Fruit fly (Drosophila melanogaster) whole organism, embryonic: ENCODE results near the gene CG31183.

Experiments
- ATbp ChIP-seq: fragments of 200-800 bp; sonication (Bioruptor generic); optimal IDR thresholded peaks from 2 replicates; lab custom pipeline; 2017; ENCODE audit warnings: missing biosample characterization, mild to moderate bottlenecking, missing genetic modification characterization, missing genetic modification reagents
- Antp ChIP-seq: fragments of 200-800 bp; sonication (Bioruptor generic); optimal IDR thresholded peaks from 3 replicates; lab custom pipeline; 2016; ENCODE audit warnings: missing biosample characterization, missing genetic modification characterization
- CG10209 ChIP-seq: fragments of 200-800 bp; sonication (Bioruptor generic); optimal IDR thresholded peaks from 3 replicates; lab custom pipeline; 2017; ENCODE audit warnings: missing biosample characterization, mild to moderate bottlenecking, missing genetic modification characterization, missing genetic modification reagents
- CG10267 ChIP-seq: fragments of 200-800 bp; sonication (Bioruptor generic); optimal IDR thresholded peaks from 2 replicates; lab custom pipeline; 2018; ENCODE audit warnings: missing biosample characterization, mild to moderate bottlenecking, missing genetic modification characterization, moderate library complexity
- CG10565 ChIP-seq: fragments of 200-800 bp; sonication (Bioruptor generic); optimal IDR thresholded peaks from 3 replicates; lab custom pipeline; 2016; ENCODE audit warnings: missing biosample characterization, mild to moderate bottlenecking, missing genetic modification characterization
- CG11504 ChIP-seq: fragments of 200-800 bp; sonication (Bioruptor generic); optimal IDR thresholded peaks from 3 replicates; lab custom pipeline; 2019; ENCODE audit warnings: missing biosample characterization, mild to moderate bottlenecking, missing genetic modification characterization, moderate library complexity
- CG11696 ChIP-seq: fragments of 200-800 bp; sonication (Bioruptor generic); IDR thresholded peaks from 2 replicates; pipeline ENCODE4 v1.3.6; 2022; ENCODE audit warnings: missing biosample characterization, missing genetic modification characterization
- CG12071 ChIP-seq: fragments of 200-800 bp; sonication (Bioruptor generic); optimal IDR thresholded peaks from 3 replicates; lab custom pipeline; 2018; ENCODE audit warnings: missing biosample characterization, mild to moderate bottlenecking, missing genetic modification characterization
- CG12219 ChIP-seq: fragments of 200-800 bp; sonication (Bioruptor generic); optimal IDR thresholded peaks from 3 replicates; lab custom pipeline; 2018; ENCODE audit warnings: missing biosample characterization, mild to moderate bottlenecking, missing genetic modification characterization
- CG1233 ChIP-seq: fragments of 200-800 bp; sonication (Bioruptor generic); optimal IDR thresholded peaks from 4 replicates; lab custom pipeline; 2018; ENCODE audit warnings: missing biosample characterization, mild to moderate bottlenecking, missing genetic modification characterization
- CG14441 ChIP-seq: fragments of 200-800 bp; sonication (Bioruptor generic); IDR thresholded peaks from 2 replicates; pipeline ENCODE4 v1.3.6; 2022; ENCODE audit warnings: missing biosample characterization, missing genetic modification characterization
- CG15514 ChIP-seq: fragments of 200-800 bp; sonication (Bioruptor generic); optimal IDR thresholded peaks from 3 replicates; lab custom pipeline; 2017; ENCODE audit warnings: missing biosample characterization, missing genetic modification characterization, mild to moderate bottlenecking, moderate library complexity, missing genetic modification reagents
- CG17186 ChIP-seq: fragments of 200-800 bp; sonication (Bioruptor generic); optimal IDR thresholded peaks from 3 replicates; lab custom pipeline; 2017; ENCODE audit warnings: missing biosample characterization, missing genetic modification reagents, missing genetic modification characterization
- CG17328 ChIP-seq: fragments of 200-800 bp; sonication (Bioruptor generic); IDR thresholded peaks from 2 replicates; pipeline ENCODE4 v1.3.6; 2022; ENCODE audit warnings: missing biosample characterization, missing genetic modification characterization
- CG17568 ChIP-seq: fragments of 200-800 bp; sonication (Bioruptor generic); optimal IDR thresholded peaks from 2 replicates; lab custom pipeline; 2018; ENCODE audit warnings: missing biosample characterization, mild to moderate bottlenecking, missing genetic modification characterization, moderate library complexity
- CG18262 ChIP-seq: fragments of 200-800 bp; optimal IDR thresholded peaks from 3 replicates; lab custom pipeline; 2019; ENCODE audit warnings: missing biosample characterization, mild to moderate bottlenecking, missing genetic modification characterization, moderate library complexity
- CG30403 ChIP-seq: fragments of 200-800 bp; sonication (Bioruptor generic); optimal IDR thresholded peaks from 3 replicates; lab custom pipeline; 2016; ENCODE audit warnings: missing biosample characterization, missing genetic modification characterization
- CG3281 ChIP-seq: fragments of 200-800 bp; sonication (Bioruptor generic); optimal IDR thresholded peaks from 3 replicates; lab custom pipeline; 2017; ENCODE audit warnings: missing biosample characterization, mild to moderate bottlenecking, missing genetic modification characterization
- CG42726 ChIP-seq: fragments of 200-800 bp; sonication (Bioruptor generic); IDR thresholded peaks from 2 replicates; pipeline ENCODE4 v1.3.6; 2022; ENCODE audit warnings: missing biosample characterization, missing genetic modification characterization; ENCODE audit not compliant: partially characterized antibody
- CG4404 ChIP-seq: fragments of 200-800 bp; sonication (Bioruptor generic); IDR thresholded peaks from 2 replicates; pipeline ENCODE4 v1.3.6; 2022; ENCODE audit warnings: missing biosample characterization, missing genetic modification characterization
- CG7786 ChIP-seq: fragments of 200-800 bp; sonication (Bioruptor generic); optimal IDR thresholded peaks from 2 replicates; lab custom pipeline; 2016; ENCODE audit warnings: missing biosample characterization, missing genetic modification characterization
- CG8089 ChIP-seq: fragments of 200-800 bp; sonication (Bioruptor generic); optimal IDR thresholded peaks from 3 replicates; lab custom pipeline; 2016; ENCODE audit warnings: missing biosample characterization, missing genetic modification characterization
- CG8765 ChIP-seq: fragments of 200-800 bp; sonication (Bioruptor generic); IDR thresholded peaks from 2 replicates; pipeline ENCODE4 v1.3.6; 2022; ENCODE audit warnings: missing biosample characterization, missing genetic modification characterization
- CG9876 ChIP-seq: fragments of 200-800 bp; sonication (Bioruptor generic); optimal IDR thresholded peaks from 2 replicates; lab custom pipeline; 2016; ENCODE audit warnings: missing biosample characterization, missing genetic modification characterization
- CHES-1-like ChIP-seq: fragments of 200-800 bp; sonication (Bioruptor generic); optimal IDR thresholded peaks from 2 replicates; lab custom pipeline; 2016; ENCODE audit warnings: missing biosample characterization, missing genetic modification characterization
- Ets65A ChIP-seq: fragments of 200-800 bp; sonication (Bioruptor generic); peaks from one replicate; lab custom pipeline; 2016; ENCODE audit warnings: missing biosample characterization, missing genetic modification characterization
- Ets97D ChIP-seq: fragments of 200-800 bp; sonication (Bioruptor generic); optimal IDR thresholded peaks from 3 replicates; lab custom pipeline; 2016; ENCODE audit warnings: missing biosample characterization, missing genetic modification characterization
- Fer2 ChIP-seq: fragments of 200-800 bp; sonication (Bioruptor generic); optimal IDR thresholded peaks from 2 replicates; lab custom pipeline; 2018; ENCODE audit warnings: missing biosample characterization, mild to moderate bottlenecking, missing genetic modification characterization, moderate library complexity
- H15 ChIP-seq: fragments of 200-800 bp; sonication (Bioruptor generic); IDR thresholded peaks from 3 replicates; pipeline ENCODE4 v1.3.6; 2022; ENCODE audit warnings: missing biosample characterization, missing genetic modification characterization
- HLHmδ ChIP-seq: fragments of 200-800 bp; sonication (Bioruptor generic); optimal IDR thresholded peaks from 2 replicates; lab custom pipeline; 2018; ENCODE audit warnings: missing biosample characterization, mild to moderate bottlenecking, missing genetic modification characterization, moderate library complexity
- NC2α ChIP-seq: fragments of 200-800 bp; sonication (Bioruptor generic); optimal IDR thresholded peaks from 2 replicates; lab custom pipeline; 2016; ENCODE audit warnings: missing biosample characterization, missing genetic modification characterization
- Oaz ChIP-seq: fragments of 200-800 bp; sonication (Bioruptor generic); IDR thresholded peaks from 2 replicates; pipeline ENCODE4 v1.3.6; 2022; ENCODE audit warnings: missing biosample characterization, missing genetic modification characterization
- ap ChIP-seq: fragments of 200-800 bp; sonication (Bioruptor generic); IDR thresholded peaks from 2 replicates; pipeline ENCODE4 v1.3.6; 2022; ENCODE audit warnings: missing biosample characterization, missing genetic modification characterization
- corto ChIP-seq: fragments of 200-800 bp; sonication (Bioruptor generic); optimal IDR thresholded peaks from 2 replicates; lab custom pipeline; 2016; ENCODE audit warnings: missing biosample characterization, mild to moderate bottlenecking, missing genetic modification characterization, moderate library complexity
- da ChIP-seq: fragments of 200-800 bp; sonication (Bioruptor generic); optimal IDR thresholded peaks from 2 replicates; lab custom pipeline; 2016; ENCODE audit warnings: missing biosample characterization, missing genetic modification characterization
- danr ChIP-seq: fragments of 200-800 bp; sonication (Bioruptor generic); IDR thresholded peaks from 2 replicates; pipeline ENCODE4 v1.3.6; 2022; ENCODE audit warnings: missing biosample characterization, missing genetic modification characterization
- fd64A ChIP-seq: fragments of 200-800 bp; sonication (Bioruptor generic); optimal IDR thresholded peaks from 3 replicates; lab custom pipeline; 2018; ENCODE audit warnings: missing biosample characterization, mild to moderate bottlenecking, missing genetic modification characterization
- fd96Cb ChIP-seq: fragments of 200-800 bp; sonication (Bioruptor generic); optimal IDR thresholded peaks from 2 replicates; lab custom pipeline; 2018; ENCODE audit warnings: missing biosample characterization, mild to moderate bottlenecking, missing genetic modification characterization, moderate library complexity
- gcm ChIP-seq: fragments of 200-800 bp; sonication (Bioruptor generic); optimal IDR thresholded peaks from 2 replicates; lab custom pipeline; 2019; ENCODE audit warnings: missing biosample characterization, mild to moderate bottlenecking, missing genetic modification characterization, moderate library complexity
- hkb ChIP-seq, 2 experiments: fragments of 200-800 bp in 1 of 2; fragments of >200 bp in 1 of 2; sonication (Bioruptor generic) in 1 of 2; IDR thresholded peaks in 1 of 2; optimal IDR thresholded peaks in 1 of 2; 2 replicates each; pipeline versions ENCODE4 v1.3.6 to Lab custom; 2017 to 2022; ENCODE audit warnings: missing biosample characterization in 1 of 2, missing genetic modification characterization in 1 of 2
- hth ChIP-seq: fragments of >200 bp; optimal IDR thresholded peaks from 2 replicates; lab custom pipeline; 2017; ENCODE audit warnings: inconsistent platforms
- mld ChIP-seq: fragments of 200-800 bp; sonication (Bioruptor generic); IDR thresholded peaks from 3 replicates; pipeline ENCODE4 v1.3.6; 2022; ENCODE audit warnings: missing biosample characterization, missing genetic modification characterization; ENCODE audit not compliant: partially characterized antibody
- schlank ChIP-seq: fragments of 200-800 bp; sonication (Bioruptor generic); optimal IDR thresholded peaks from 2 replicates; lab custom pipeline; 2018; ENCODE audit warnings: missing biosample characterization, mild to moderate bottlenecking, missing genetic modification characterization
- seq ChIP-seq: fragments of 200-800 bp; sonication (Bioruptor generic); IDR thresholded peaks from 2 replicates; pipeline ENCODE4 v1.3.6; 2022; ENCODE audit warnings: missing biosample characterization, missing genetic modification characterization
- sim ChIP-seq: fragments of 200-800 bp; sonication (Bioruptor generic); IDR thresholded peaks from 2 replicates; pipeline ENCODE4 v1.3.6; 2022; ENCODE audit warnings: missing biosample characterization, missing genetic modification characterization
- slbo ChIP-seq: fragments of 200-800 bp; sonication (Bioruptor generic); IDR thresholded peaks from 2 replicates; pipeline ENCODE4 v1.3.6; 2022; ENCODE audit warnings: missing biosample characterization, missing genetic modification characterization
- slp2 ChIP-seq: fragments of 200-800 bp; sonication (Bioruptor generic); optimal IDR thresholded peaks from 2 replicates; lab custom pipeline; 2016; ENCODE audit warnings: missing biosample characterization, missing genetic modification characterization
- sqz ChIP-seq: fragments of 200-800 bp; sonication (Bioruptor generic); optimal IDR thresholded peaks from 3 replicates; lab custom pipeline; 2018; ENCODE audit warnings: missing biosample characterization, mild to moderate bottlenecking, missing genetic modification characterization
- tgo ChIP-seq: fragments of 200-800 bp; sonication (Bioruptor generic); IDR thresholded peaks from 3 replicates; pipeline ENCODE4 v1.3.6; 2022; ENCODE audit warnings: missing biosample characterization, missing genetic modification characterization
- tin ChIP-seq: fragments of 200-800 bp; sonication (Bioruptor generic); optimal IDR thresholded peaks from 3 replicates; lab custom pipeline; 2016; ENCODE audit warnings: missing biosample characterization, missing genetic modification characterization
- vvl ChIP-seq: fragments of 200-800 bp; sonication (Bioruptor generic); IDR thresholded peaks from 2 replicates; pipeline ENCODE4 v1.3.6; 2022; ENCODE audit warnings: missing biosample characterization, missing genetic modification characterization
- z ChIP-seq: fragments of 200-800 bp; sonication (Bioruptor generic); IDR thresholded peaks from 3 replicates; pipeline ENCODE4 v1.3.6; 2022; ENCODE audit warnings: missing biosample characterization, missing genetic modification characterization

Gene CG31183

DNA sequence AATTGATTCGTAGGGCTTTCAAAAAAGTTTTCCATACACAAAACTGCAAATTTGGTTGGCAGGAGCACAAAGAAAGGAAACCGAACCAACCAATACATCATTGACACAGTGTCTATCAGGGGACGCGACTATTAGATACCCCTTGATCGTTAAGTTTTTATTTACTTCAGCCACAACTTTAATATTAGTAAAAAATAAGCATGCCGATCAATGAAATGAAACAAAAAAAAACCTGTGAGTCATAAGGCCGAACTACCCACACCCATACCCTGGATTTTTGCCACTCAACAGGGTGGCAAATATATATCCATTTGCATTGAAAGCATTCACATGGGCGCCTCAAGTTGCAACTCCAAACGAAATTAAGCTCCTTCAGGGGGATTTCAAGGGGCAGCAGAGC is 59.5 kb downstream of the CG31183 start (continued):
- TF ChIP-seq CG10565 (GFP tag; lab: Kevin White, UChicago) (no peak), CG12071 (GFP tag; lab: Kevin White, UChicago) (no peak), slbo (GFP tag; lab: Robert Waterston, UW) (no peak), NC2α (no peak), hkb (optimal IDR thresholded peaks at IDR 0.05; lab: Kevin White, UChicago) (no peak), hkb (GFP tag; IDR thresholded peaks at IDR 0.05; lab: Robert Waterston, UW) (no peak), hth (lab: Kevin White, UChicago) (no peak), slp2 (GFP tag; lab: Kevin White, UChicago) (no peak), tin (GFP tag; lab: Kevin White, UChicago) (no peak), ap (GFP tag; lab: Robert Waterston, UW) (no peak), seq (GFP tag; lab: Robert Waterston, UW) (no peak), Ets97D (GFP tag; lab: Kevin White, UChicago) (no peak), danr (GFP tag; lab: Robert Waterston, UW) (no peak), Ets65A (GFP tag; lab: Kevin White, UChicago) (peak; percentile 92), H15 (GFP tag; lab: Robert Waterston, UW) (0 out of 3 replicates have a peak, but pooled peaks have one; percentile 22), CG14441 (GFP tag; lab: Robert Waterston, UW) (no peak), Oaz (GFP tag; lab: Robert Waterston, UW) (no peak), CG3281 (GFP tag; lab: Kevin White, UChicago) (no peak), CG18262 (tag; lab: Kevin White, UChicago) (no peak), Antp (GFP tag; lab: Kevin White, UChicago) (no peak), CG8089 (GFP tag; lab: Kevin White, UChicago) (no peak), mld (GFP tag; lab: Robert Waterston, UW) (no peak), corto (GFP tag; lab: Kevin White, UChicago) (no peak), tgo (GFP tag; lab: Robert Waterston, UW) (0 out of 3 replicates have a peak, but pooled peaks have one; percentile 13), HLHmδ (GFP tag; lab: Kevin White, UChicago) (no peak), CG17186 (GFP tag; lab: Kevin White, UChicago) (no peak), fd64A (GFP tag; lab: Kevin White, UChicago) (no peak), CG17328 (GFP tag; lab: Robert Waterston, UW) (peak; percentile 56), CG10267 (tag; lab: Kevin White, UChicago) (no peak), Fer2 (no peak), CG7786 (GFP tag; lab: Kevin White, UChicago) (no peak), sim (GFP tag; lab: Robert Waterston, UW) (no peak), CG4404 (GFP tag; lab: Robert Waterston, UW) (peak; percentile 48), CG10209 (no peak), CG1233 (no peak), ATbp (peak; percentile 1), CG11696 (no peak), CG11504 (tag; lab: Kevin White, UChicago) (no peak), CG42726 (GFP tag; lab: Robert Waterston, UW) (no peak), CG9876 (GFP tag; lab: Kevin White, UChicago) (no peak), gcm (GFP tag; lab: Kevin White, UChicago) (no peak), CG17568 (GFP tag; lab: Kevin White, UChicago) (no peak), z (GFP tag; lab: Robert Waterston, UW) (no peak), CG30403 (no peak), CG8765 (GFP tag; lab: Robert Waterston, UW) (no peak), CG12219 (no peak), fd96Cb (tag; lab: Kevin White, UChicago) (peak; percentile 9), vvl (GFP tag; lab: Robert Waterston, UW) (peak; percentile 29), CHES-1-like (GFP tag; lab: Kevin White, UChicago) (no peak), CG15514 (GFP tag; lab: Kevin White, UChicago) (no peak), sqz (GFP tag; lab: Kevin White, UChicago) (no peak), da (GFP tag; lab: Kevin White, UChicago) (no peak), schlank (tag; lab: Kevin White, UChicago) (no peak)
